Worm (Caenorhabditis elegans) whole organism, midembryonic: ENCODE measurements around the gene alh-10.

Experiments used
- flt-1 ChIP-seq: fragments of 200-800 bp; sonication (Bioruptor generic); IDR thresholded peaks from 2 replicates; pipeline ENCODE4 v1.3.6; 2022; ENCODE audit warnings: missing genetic modification characterization, missing compliant biosample characterization
- klf-2 ChIP-seq: fragments of 200-800 bp; sonication (Bioruptor generic); conservative IDR thresholded peaks from 2 replicates; pipeline ENCODE4 v1.3.6; 2022; ENCODE audit warnings: missing genetic modification reagents, missing genetic modification characterization, missing compliant biosample characterization
- ref-1 ChIP-seq: fragments of 200-800 bp; sonication (Bioruptor generic); conservative IDR thresholded peaks from 2 replicates; pipeline ENCODE4 v1.3.6; 2022; ENCODE audit warnings: missing genetic modification reagents, missing genetic modification characterization, missing compliant biosample characterization
- ztf-23 ChIP-seq: fragments of 200-800 bp; sonication (Bioruptor generic); IDR thresholded peaks from 2 replicates; pipeline ENCODE4 v1.3.6; 2022; ENCODE audit warnings: missing genetic modification reagents, missing genetic modification characterization, missing compliant biosample characterization

DNA sequence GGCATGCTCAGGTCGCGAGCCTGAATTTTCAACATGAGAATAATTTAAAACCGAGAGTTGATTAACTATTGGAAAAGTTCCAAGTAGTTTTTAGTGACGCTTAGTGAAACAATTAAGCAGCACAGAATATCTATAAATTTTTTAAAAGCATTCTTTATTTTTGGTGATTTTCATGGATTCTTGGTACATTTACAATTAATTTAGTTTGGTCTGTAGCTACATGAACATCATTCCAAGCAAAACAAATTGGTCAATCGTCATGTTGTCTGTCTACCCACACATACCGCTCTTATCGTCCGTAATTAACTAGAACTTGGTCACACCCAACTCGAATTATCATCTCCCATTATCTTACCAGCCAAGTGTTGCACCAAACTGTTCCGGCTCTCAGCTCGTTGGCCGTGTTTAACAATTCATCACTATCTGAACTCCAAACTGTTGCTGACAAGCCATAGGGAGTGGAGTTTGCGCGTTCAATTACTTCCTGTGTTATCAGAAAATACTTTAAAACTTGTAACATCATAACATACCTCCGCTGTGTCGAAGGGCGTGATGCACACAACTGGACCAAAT, 2.7 kb downstream of the alh-10 start:
- TF ChIP-seq flt-1 (GFP tag; lab: Robert Waterston, UW) (no peak), ztf-23 (no peak), ref-1 (no peak), klf-2 (GFP tag; lab: Robert Waterston, UW) (no peak)
